Worm (Caenorhabditis elegans): Measurements from ENCODE around the gene nhr-18.

DNA sequence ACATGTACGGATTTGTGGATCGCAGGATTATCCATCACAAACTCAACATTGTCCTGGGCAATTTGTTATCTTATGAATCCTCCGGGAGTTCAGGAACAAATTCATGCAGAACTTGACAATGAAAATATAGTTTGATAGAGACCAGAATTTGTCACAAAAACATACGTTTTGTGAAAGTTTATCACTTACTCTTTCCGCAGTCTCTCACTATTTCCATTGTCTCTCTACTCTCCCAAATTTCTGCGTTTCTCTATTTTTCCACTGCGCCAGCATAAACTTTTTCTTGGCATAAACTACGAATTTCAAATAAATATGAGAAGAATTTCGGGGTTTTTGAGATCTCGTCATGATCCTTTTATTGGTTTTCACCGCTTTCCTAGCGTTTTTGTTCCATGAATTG, 15.6 kb downstream of the nhr-18 start, which contains the start of gene cyp-33C3:
- TF ChIP-seq ref-1 (GFP tag; conservative IDR thresholded peaks at IDR 0.05), result no peak
- TF ChIP-seq med-1 (GFP tag; optimal IDR thresholded peaks at IDR 0.05; ENCODE audit: insufficient read depth), result no peak

Measured in whole organism, midembryonic.